Fruit fly (Drosophila melanogaster) whole organism, prepupa: ENCODE results near the gene CG32817.

Source experiments
- CG10669 ChIP-seq: fragments of 200-800 bp; sonication (Bioruptor generic); optimal IDR thresholded peaks from 3 replicates; lab custom pipeline; 2018; ENCODE audit warnings: missing biosample characterization, mild to moderate bottlenecking, missing genetic modification characterization, moderate library complexity
- CG16779 ChIP-seq: fragments of 200-800 bp; sonication (Bioruptor generic); optimal IDR thresholded peaks from 3 replicates; lab custom pipeline; 2017; ENCODE audit warnings: missing biosample characterization, mild to moderate bottlenecking, missing genetic modification characterization
- Hr39 ChIP-seq: fragments of 200-800 bp; sonication (Bioruptor generic); optimal IDR thresholded peaks from 2 replicates; lab custom pipeline; 2016; ENCODE audit warnings: missing biosample characterization, missing genetic modification characterization
- Hr4 ChIP-seq: fragments of 200-800 bp; sonication (Bioruptor generic); optimal IDR thresholded peaks from 3 replicates; lab custom pipeline; 2016; ENCODE audit warnings: missing biosample characterization, missing genetic modification characterization
- Lpt ChIP-seq: fragments of 200-800 bp; sonication (Bioruptor generic); optimal IDR thresholded peaks from 3 replicates; lab custom pipeline; 2016; ENCODE audit warnings: missing biosample characterization, missing genetic modification characterization
- Sox102F ChIP-seq: fragments of 200-800 bp; sonication (Bioruptor generic); optimal IDR thresholded peaks from 2 replicates; lab custom pipeline; 2016; ENCODE audit warnings: missing biosample characterization, mild to moderate bottlenecking, missing genetic modification characterization
- dsx ChIP-seq: fragments of 200-800 bp; optimal IDR thresholded peaks from 3 replicates; lab custom pipeline; 2019; ENCODE audit warnings: missing biosample characterization, mild to moderate bottlenecking, missing genetic modification characterization, moderate library complexity; ENCODE audit not compliant: poor library complexity, severe bottlenecking
- eg ChIP-seq: fragments of 200-800 bp; sonication (Bioruptor generic); IDR thresholded peaks from 3 replicates; pipeline ENCODE4 v1.3.6; 2022; ENCODE audit warnings: missing biosample characterization, missing genetic modification characterization
- esn ChIP-seq: fragments of 200-800 bp; sonication (Bioruptor generic); optimal IDR thresholded peaks from 2 replicates; lab custom pipeline; 2016; ENCODE audit warnings: missing biosample characterization, mild to moderate bottlenecking, missing genetic modification characterization, moderate library complexity

- no peak for TF ChIP-seq esn (GFP tag; lab: Kevin White, UChicago)
- no peak for TF ChIP-seq Hr4 (GFP tag; lab: Kevin White, UChicago)
- TF ChIP-seq Lpt (GFP tag; lab: Kevin White, UChicago) = no peak
- TF ChIP-seq CG16779 (tag; lab: Kevin White, UChicago) = no peak
- TF ChIP-seq Hr39 = no peak
- no peak for TF ChIP-seq CG10669
- no peak for TF ChIP-seq dsx (GFP tag; lab: Kevin White, UChicago)
- TF ChIP-seq eg (GFP tag; lab: Robert Waterston, UW) = no peak
- no peak for TF ChIP-seq Sox102F
Observed at dm6 chrX:498924-499588, 20.2 kb downstream of the CG32817 start.
